Worm (Caenorhabditis elegans) whole organism, young adult: ENCODE results near the gene znf-207.
A peak's percentile ranks its signal among the peaks of the same experiment; 100 is the strongest.

Experiments
- C06A6.2 ChIP-seq: fragments of 200-800 bp; sonication (Bioruptor generic); conservative IDR thresholded peaks from 2 replicates; pipeline ENCODE4 v1.3.6; 2022; ENCODE audit warnings: missing genetic modification characterization, missing compliant biosample characterization
- D2030.7 ChIP-seq: fragments of 200-800 bp; sonication (Bioruptor generic); IDR thresholded peaks from 2 replicates; pipeline ENCODE4 v1.3.6; 2022; ENCODE audit warnings: missing genetic modification reagents, missing genetic modification characterization, missing compliant biosample characterization
- F22D6.2 ChIP-seq: sonication (generic microtip); optimal IDR thresholded peaks from 2 replicates; lab custom pipeline; 2016; ENCODE audit warnings: mild to moderate bottlenecking, missing genetic modification characterization, missing compliant biosample characterization
- F23B12.7 ChIP-seq: sonication (generic microtip); optimal IDR thresholded peaks from 2 replicates; lab custom pipeline; 2017; ENCODE audit warnings: missing genetic modification characterization, mild to moderate bottlenecking, missing compliant biosample characterization, antibody characterized with exemption, moderate library complexity; ENCODE audit not compliant: insufficient read depth
- K12H6.12 ChIP-seq: fragments of 200-800 bp; sonication (Bioruptor generic); optimal IDR thresholded peaks from 2 replicates; lab custom pipeline; 2018; ENCODE audit warnings: mild to moderate bottlenecking, missing genetic modification characterization, missing compliant biosample characterization
- T07F8.4 ChIP-seq: sonication (generic microtip); optimal IDR thresholded peaks from 2 replicates; lab custom pipeline; 2016; ENCODE audit warnings: mild to moderate bottlenecking, missing genetic modification characterization, moderate library complexity, missing compliant biosample characterization
- Y53F4B.3 ChIP-seq: fragments of 200-800 bp; sonication (Bioruptor generic); IDR thresholded peaks from 2 replicates; pipeline ENCODE4 v1.3.6; 2022; ENCODE audit warnings: missing genetic modification reagents, missing genetic modification characterization, missing compliant biosample characterization
- Y56A3A.18 ChIP-seq: fragments of 200-800 bp; sonication (Bioruptor generic); IDR thresholded peaks from 2 replicates; pipeline ENCODE4 v1.3.6; 2022; ENCODE audit warnings: missing genetic modification reagents, missing genetic modification characterization, missing compliant biosample characterization
- aptf-3 ChIP-seq: fragments of 200-800 bp; sonication (Bioruptor generic); IDR thresholded peaks from 2 replicates; pipeline ENCODE4 v1.3.6; 2022; ENCODE audit warnings: missing genetic modification characterization, missing compliant biosample characterization
- athp-1 ChIP-seq: sonication (generic microtip); optimal IDR thresholded peaks from 2 replicates; lab custom pipeline; 2017; ENCODE audit warnings: mild to moderate bottlenecking, missing genetic modification characterization, missing compliant biosample characterization
- attf-3 ChIP-seq: fragments of 200-800 bp; sonication (Bioruptor generic); conservative IDR thresholded peaks from 2 replicates; pipeline ENCODE4 v1.3.6; 2022; ENCODE audit warnings: missing genetic modification reagents, missing genetic modification characterization, missing compliant biosample characterization
- attf-5 ChIP-seq: fragments of 200-800 bp; sonication (Bioruptor generic); optimal IDR thresholded peaks from 2 replicates; lab custom pipeline; 2018; ENCODE audit warnings: mild to moderate bottlenecking, missing genetic modification characterization, missing compliant biosample characterization
- cebp-1 ChIP-seq, 2 experiments: fragments of 200-800 bp in 1 of 2; sonication (Bioruptor generic) in 1 of 2; sonication (generic microtip) in 1 of 2; IDR thresholded peaks in 1 of 2; optimal IDR thresholded peaks in 1 of 2; 2 replicates each; pipeline versions ENCODE4 v1.3.6 to Lab custom; 2017 to 2022; ENCODE audit warnings: missing compliant biosample characterization in 2 of 2, missing genetic modification characterization in 2 of 2, mild to moderate bottlenecking in 1 of 2, missing genetic modification reagents in 1 of 2, moderate library complexity in 1 of 2
- ceh-58 ChIP-seq: fragments of 200-800 bp; sonication (Bioruptor generic); IDR thresholded peaks from 2 replicates; pipeline ENCODE4 v1.3.6; 2022; ENCODE audit warnings: missing genetic modification characterization, missing compliant biosample characterization
- ceh-91 ChIP-seq: fragments of 200-800 bp; sonication (Bioruptor generic); IDR thresholded peaks from 2 replicates; pipeline ENCODE4 v1.3.6; 2022; ENCODE audit warnings: missing genetic modification reagents, missing genetic modification characterization, missing compliant biosample characterization
- chd-7 ChIP-seq: sonication (generic microtip); optimal IDR thresholded peaks from 2 replicates; lab custom pipeline; 2016; ENCODE audit warnings: mild to moderate bottlenecking, missing genetic modification characterization, moderate library complexity, missing compliant biosample characterization
- dpff-1 ChIP-seq: sonication (generic microtip); optimal IDR thresholded peaks from 2 replicates; lab custom pipeline; 2017; ENCODE audit warnings: mild to moderate bottlenecking, missing genetic modification characterization, missing compliant biosample characterization
- efl-1 ChIP-seq: fragments of 150-350 bp; optimal IDR thresholded peaks from 2 replicates; lab custom pipeline; 2014; ENCODE audit warnings: missing biosample characterization, missing genetic modification reagents, missing genetic modification characterization
- egl-18 ChIP-seq: fragments of 200-800 bp; sonication (Bioruptor generic); IDR thresholded peaks from 2 replicates; pipeline ENCODE4 v1.3.6; 2022; ENCODE audit warnings: missing genetic modification reagents, missing genetic modification characterization, missing compliant biosample characterization
- egl-44 ChIP-seq: fragments of 200-800 bp; sonication (Bioruptor generic); IDR thresholded peaks from 2 replicates; pipeline ENCODE4 v1.3.6; 2022; ENCODE audit warnings: missing genetic modification reagents, missing genetic modification characterization, missing compliant biosample characterization
- ekl-4 ChIP-seq: fragments of 200-800 bp; sonication (Bioruptor generic); IDR thresholded peaks from 2 replicates; pipeline ENCODE4 v1.3.6; 2022; ENCODE audit warnings: missing genetic modification reagents, missing genetic modification characterization, missing compliant biosample characterization
- ets-4 ChIP-seq: fragments of 200-800 bp; sonication (Bioruptor generic); optimal IDR thresholded peaks from 2 replicates; lab custom pipeline; 2018; ENCODE audit warnings: mild to moderate bottlenecking, missing genetic modification characterization, missing compliant biosample characterization
- gei-17 ChIP-seq: fragments of 200-800 bp; sonication (Bioruptor generic); optimal IDR thresholded peaks from 2 replicates; lab custom pipeline; 2018; ENCODE audit warnings: mild to moderate bottlenecking, missing genetic modification characterization, missing compliant biosample characterization
- hmg-1.2 ChIP-seq: fragments of 200-800 bp; sonication (Bioruptor generic); IDR thresholded peaks from 2 replicates; pipeline ENCODE4 v1.3.6; 2022; ENCODE audit warnings: missing genetic modification reagents, missing genetic modification characterization, missing compliant biosample characterization
- hmg-20 ChIP-seq: fragments of 200-800 bp; sonication (Bioruptor generic); IDR thresholded peaks from 2 replicates; pipeline ENCODE4 v1.3.6; 2022; ENCODE audit warnings: missing genetic modification reagents, missing genetic modification characterization, missing compliant biosample characterization
- let-526 ChIP-seq: fragments of 200-800 bp; sonication (Bioruptor generic); IDR thresholded peaks from 2 replicates; pipeline ENCODE4 v1.3.6; 2022; ENCODE audit warnings: missing genetic modification reagents, missing genetic modification characterization, missing compliant biosample characterization
- let-607 ChIP-seq, 2 experiments: fragments of 200-800 bp in 1 of 2; sonication (Bioruptor generic) in 1 of 2; sonication (generic microtip) in 1 of 2; optimal IDR thresholded peaks; 2 replicates each; lab custom pipeline; 2016 to 2018; ENCODE audit warnings: mild to moderate bottlenecking in 2 of 2, missing compliant biosample characterization in 2 of 2, missing genetic modification characterization in 2 of 2, moderate library complexity in 2 of 2, missing genotype in 1 of 2
- lin-35 ChIP-seq, 3 experiments: fragments of 150-350 bp in 2 of 3; sonication (generic microtip) in 1 of 3; optimal IDR thresholded peaks; 2 replicates each; lab custom pipeline; 2014 to 2018; ENCODE audit warnings: missing biosample characterization in 3 of 3, missing genetic modification characterization in 3 of 3, missing genetic modification reagents in 3 of 3
- lin-40 ChIP-seq: sonication (generic microtip); optimal IDR thresholded peaks from 2 replicates; lab custom pipeline; 2016; ENCODE audit warnings: missing genetic modification characterization, mild to moderate bottlenecking, missing compliant biosample characterization, missing genotype, missing genetic modification reagents
- lsl-1 ChIP-seq: fragments of 200-800 bp; sonication (Bioruptor generic); optimal IDR thresholded peaks from 2 replicates; lab custom pipeline; 2018; ENCODE audit warnings: mild to moderate bottlenecking, missing genetic modification characterization, moderate library complexity, missing compliant biosample characterization
- lsy-27 ChIP-seq: sonication (generic microtip); optimal IDR thresholded peaks from 2 replicates; lab custom pipeline; 2017; ENCODE audit warnings: missing genetic modification characterization, mild to moderate bottlenecking, missing compliant biosample characterization, antibody characterized with exemption, missing genotype, borderline replicate concordance; ENCODE audit not compliant: insufficient read depth
- mcd-1 ChIP-seq: fragments of 200-800 bp; sonication (Bioruptor generic); IDR thresholded peaks from 2 replicates; pipeline ENCODE4 v1.3.6; 2022; ENCODE audit warnings: missing genetic modification reagents, missing genetic modification characterization, missing compliant biosample characterization
- nhr-27 ChIP-seq: fragments of 200-800 bp; sonication (Bioruptor generic); optimal IDR thresholded peaks from 2 replicates; lab custom pipeline; 2018; ENCODE audit warnings: mild to moderate bottlenecking, missing genetic modification characterization, moderate library complexity, missing compliant biosample characterization
- nhr-80 ChIP-seq: sonication (generic microtip); optimal IDR thresholded peaks from 2 replicates; lab custom pipeline; 2016; ENCODE audit warnings: missing genetic modification characterization, missing compliant biosample characterization
- nhr-90 ChIP-seq: sonication (generic microtip); optimal IDR thresholded peaks from 2 replicates; lab custom pipeline; 2016; ENCODE audit warnings: missing genotype, mild to moderate bottlenecking, missing genetic modification characterization, missing compliant biosample characterization
- pha-4 ChIP-seq: fragments of 150-350 bp; sonication (generic microtip); optimal IDR thresholded peaks from 2 replicates; lab custom pipeline; 2014; ENCODE audit warnings: missing biosample characterization, missing genetic modification reagents, missing genetic modification characterization
- repo-1 ChIP-seq: sonication (generic microtip); optimal IDR thresholded peaks from 2 replicates; lab custom pipeline; 2017; ENCODE audit warnings: mild to moderate bottlenecking, missing genetic modification characterization, missing compliant biosample characterization
- sdz-38 ChIP-seq: sonication (generic microtip); optimal IDR thresholded peaks from 2 replicates; lab custom pipeline; 2016; ENCODE audit warnings: missing genotype, missing genetic modification characterization, missing compliant biosample characterization
- snpc-1.1 ChIP-seq: sonication (generic microtip); optimal IDR thresholded peaks from 2 replicates; lab custom pipeline; 2017; ENCODE audit warnings: missing genetic modification characterization, mild to moderate bottlenecking, missing compliant biosample characterization, antibody characterized with exemption, moderate library complexity, missing genotype, missing genetic modification reagents; ENCODE audit not compliant: insufficient read depth
- snpc-4 ChIP-seq, 5 experiments: fragments of 150-350 bp in 1 of 5; sonication (generic microtip) in 4 of 5; optimal IDR thresholded peaks; 2 replicates each; lab custom pipeline; 2014 to 2018; ENCODE audit warnings: missing genetic modification characterization in 5 of 5, missing biosample characterization in 3 of 5, antibody characterized with exemption in 2 of 5, mild to moderate bottlenecking in 2 of 5, missing compliant biosample characterization in 2 of 5, missing genotype in 2 of 5, moderate library complexity in 2 of 5, missing genetic modification reagents in 1 of 5
- somi-1 ChIP-seq: fragments of 200-800 bp; sonication (Bioruptor generic); optimal IDR thresholded peaks from 2 replicates; lab custom pipeline; 2018; ENCODE audit warnings: mild to moderate bottlenecking, missing genetic modification characterization, missing compliant biosample characterization
- tbp1 ChIP-seq: fragments of 200-800 bp; sonication (Bioruptor generic); optimal IDR thresholded peaks from 2 replicates; lab custom pipeline; 2018; ENCODE audit warnings: mild to moderate bottlenecking, missing genetic modification characterization, missing compliant biosample characterization
- unc-130 ChIP-seq: sonication (generic microtip); optimal IDR thresholded peaks from 2 replicates; lab custom pipeline; 2016; ENCODE audit warnings: missing genetic modification reagents, missing genetic modification characterization, missing compliant biosample characterization
- zfh-2 ChIP-seq: fragments of 200-800 bp; sonication (Bioruptor generic); conservative IDR thresholded peaks from 2 replicates; pipeline ENCODE4 v1.3.6; 2022; ENCODE audit warnings: missing genetic modification reagents, missing genetic modification characterization, missing compliant biosample characterization
- ztf-25 ChIP-seq: fragments of 200-800 bp; sonication (Bioruptor generic); IDR thresholded peaks from 2 replicates; pipeline ENCODE4 v1.3.6; 2022; ENCODE audit warnings: missing genetic modification reagents, missing genetic modification characterization, missing compliant biosample characterization
- ztf-3 ChIP-seq: fragments of 200-800 bp; sonication (Bioruptor generic); optimal IDR thresholded peaks from 2 replicates; lab custom pipeline; 2018; ENCODE audit warnings: mild to moderate bottlenecking, missing genetic modification characterization, missing compliant biosample characterization

Gene znf-207

ce11 chrIV:11287511-11287910 lies 23.3 kb upstream of the znf-207 start, which contains the start of gene F54D1.6:
Gene F54D1.6 (plus strand): TSS chrIV:11287811.
- TF ChIP-seq tbp1 (no peak), F23B12.7 (tag; lab: Kevin White, UChicago) (no peak), T07F8.4 (tag; lab: Kevin White, UChicago) (no peak), D2030.7 (GFP tag; lab: Robert Waterston, UW) (no peak), let-607 (tag; optimal IDR thresholded peaks at IDR 0.05; lab: Kevin White, UChicago) (no peak), ztf-3 (GFP tag; lab: Kevin White, UChicago) (no peak), aptf-3 (GFP tag; lab: Robert Waterston, UW) (no peak), attf-3 (GFP tag; lab: Robert Waterston, UW) (no peak), lsl-1 (no peak), unc-130 (GFP tag; lab: Kevin White, UChicago) (no peak), hmg-1.2 (no peak), F22D6.2 (no peak), ets-4 (GFP tag; lab: Kevin White, UChicago) (no peak), ztf-25 (GFP tag; lab: Robert Waterston, UW) (no peak), somi-1 (GFP tag; lab: Kevin White, UChicago) (no peak), K12H6.12 (tag; lab: Kevin White, UChicago) (no peak)
- TF ChIP-seq, all 124 proteins: peak for 0

- no peak for TF ChIP-seq snpc-4 (GFP tag; optimal IDR thresholded peaks at IDR 0.05; lab: Kevin White, UChicago)
- TF ChIP-seq snpc-4 (tag; optimal IDR thresholded peaks at IDR 0.05; lab: Kevin White, UChicago), result no peak
- TF ChIP-seq egl-18, result no peak
- peak; percentile 21 for TF ChIP-seq tbp1
- no peak for TF ChIP-seq ekl-4 (GFP tag; lab: Robert Waterston, UW)
- TF ChIP-seq repo-1 (tag; lab: Kevin White, UChicago), result no peak
- no peak for TF ChIP-seq nhr-27 (tag; lab: Kevin White, UChicago)
- TF ChIP-seq hmg-20 (GFP tag; lab: Robert Waterston, UW), result no peak
- TF ChIP-seq K12H6.12 (tag; lab: Kevin White, UChicago), result no peak
- TF ChIP-seq let-526, result no peak
- TF ChIP-seq attf-5 (GFP tag; lab: Kevin White, UChicago), result no peak
- no peak for TF ChIP-seq lin-35 (GFP tag; optimal IDR thresholded peaks at IDR 0.05; lab: Kevin White, UChicago)
- TF ChIP-seq ceh-91, result no peak
- no peak for TF ChIP-seq lsy-27 (tag; lab: Kevin White, UChicago)
- no peak for TF ChIP-seq Y56A3A.18 (GFP tag; lab: Robert Waterston, UW)
- TF ChIP-seq snpc-1.1, result no peak
- TF ChIP-seq C06A6.2 (GFP tag; lab: Robert Waterston, UW), result no peak
- TF ChIP-seq nhr-90 (tag; lab: Kevin White, UChicago), result no peak
- TF ChIP-seq nhr-80 (tag; lab: Kevin White, UChicago), result peak; percentile 91
- no peak for TF ChIP-seq ztf-25 (GFP tag; lab: Robert Waterston, UW)
- TF ChIP-seq sdz-38 (tag; lab: Kevin White, UChicago), result no peak
- no peak for TF ChIP-seq Y53F4B.3 (GFP tag; lab: Robert Waterston, UW)
- TF ChIP-seq lin-40 (tag; lab: Kevin White, UChicago), result no peak
- TF ChIP-seq cebp-1 (GFP tag; IDR thresholded peaks at IDR 0.05; lab: Robert Waterston, UW), result no peak
- TF ChIP-seq cebp-1 (tag; optimal IDR thresholded peaks at IDR 0.05; lab: Kevin White, UChicago), result peak; percentile 32
- TF ChIP-seq ceh-58, result no peak
- no peak for TF ChIP-seq pha-4 (tag; lab: Kevin White, UChicago)
- no peak for TF ChIP-seq dpff-1 (tag; lab: Kevin White, UChicago)
- TF ChIP-seq efl-1 (GFP tag; lab: Kevin White, UChicago), result no peak
- no peak for TF ChIP-seq chd-7 (tag; lab: Kevin White, UChicago)
- TF ChIP-seq gei-17 (GFP tag; lab: Kevin White, UChicago), result no peak
- TF ChIP-seq zfh-2, result no peak
- TF ChIP-seq egl-44 (GFP tag; lab: Robert Waterston, UW), result no peak
- TF ChIP-seq mcd-1 (GFP tag; lab: Robert Waterston, UW), result no peak
- TF ChIP-seq athp-1 (tag; lab: Kevin White, UChicago), result no peak
- peak; percentile 46 for TF ChIP-seq ets-4 (GFP tag; lab: Kevin White, UChicago)
Measured at ce11 chrIV:11288965-11289364, 21.8 kb upstream of the znf-207 start.
